Worm (Caenorhabditis elegans) whole organism, L1 larva: ENCODE results near the gene R193.1.
A peak's percentile ranks its signal among the peaks of the same experiment; 100 is the strongest.

ENCODE experiments used
- alr-1 ChIP-seq: fragments of 200-800 bp; sonication (Bioruptor generic); optimal IDR thresholded peaks from 2 replicates; lab custom pipeline; 2018; ENCODE audit warnings: borderline replicate concordance, mild to moderate bottlenecking, missing genetic modification characterization, missing compliant biosample characterization
- aly-2 ChIP-seq: fragments of 150-350 bp; optimal IDR thresholded peaks from 2 replicates; lab custom pipeline; 2014; ENCODE audit warnings: missing biosample characterization, missing genetic modification characterization
- blmp-1 ChIP-seq: fragments of 150-350 bp; optimal IDR thresholded peaks from 2 replicates; lab custom pipeline; 2014; ENCODE audit warnings: missing biosample characterization, missing genetic modification characterization
- ceh-90 ChIP-seq: sonication (generic microtip); optimal IDR thresholded peaks from 2 replicates; lab custom pipeline; 2016; ENCODE audit warnings: missing genetic modification characterization, missing compliant biosample characterization
- ces-1 ChIP-seq: fragments of 150-350 bp; optimal IDR thresholded peaks from 2 replicates; lab custom pipeline; 2014; ENCODE audit warnings: missing biosample characterization, missing genetic modification reagents, missing genetic modification characterization
- efl-1 ChIP-seq, 4 experiments: fragments of 150-350 bp; optimal IDR thresholded peaks in 3 of 4; peaks in 1 of 4; 1 replicate in 1 of 4; 2 replicates in 3 of 4; lab custom pipeline; 2014; ENCODE audit warnings: missing biosample characterization in 2 of 4, missing genetic modification characterization in 2 of 4, missing genetic modification reagents in 2 of 4
- ets-5 ChIP-seq: fragments of 200-800 bp; sonication (Bioruptor generic); IDR thresholded peaks from 2 replicates; pipeline ENCODE4 v1.3.6; 2022; ENCODE audit warnings: missing genetic modification characterization, missing compliant biosample characterization
- fkh-10 ChIP-seq: sonication (generic microtip); optimal IDR thresholded peaks from 2 replicates; lab custom pipeline; 2017; ENCODE audit warnings: missing biosample characterization, missing genetic modification reagents, missing genetic modification characterization
- hlh-17 ChIP-seq: fragments of 200-800 bp; sonication (Bioruptor generic); optimal IDR thresholded peaks from 2 replicates; lab custom pipeline; 2018; ENCODE audit warnings: missing genetic modification characterization, mild to moderate bottlenecking, missing compliant biosample characterization, moderate library complexity, borderline replicate concordance
- hlh-4 ChIP-seq: sonication (generic microtip); optimal IDR thresholded peaks from 2 replicates; lab custom pipeline; 2016; ENCODE audit warnings: mild to moderate bottlenecking, missing genetic modification characterization, missing compliant biosample characterization
- irx-1 ChIP-seq: sonication (generic microtip); optimal IDR thresholded peaks from 2 replicates; lab custom pipeline; 2016; ENCODE audit warnings: missing genetic modification characterization, missing compliant biosample characterization
- lin-14 ChIP-seq: fragments of 200-800 bp; sonication (Bioruptor generic); optimal IDR thresholded peaks from 2 replicates; lab custom pipeline; 2018; ENCODE audit warnings: mild to moderate bottlenecking, missing genetic modification characterization, moderate library complexity, missing compliant biosample characterization
- lsy-2 ChIP-seq, 2 experiments: fragments of 150-350 bp; optimal IDR thresholded peaks; 2 replicates each; lab custom pipeline; 2014; ENCODE audit warnings: missing biosample characterization in 2 of 2, missing genetic modification characterization in 2 of 2
- mep-1 ChIP-seq: fragments of 150-350 bp; optimal IDR thresholded peaks from 2 replicates; lab custom pipeline; 2014; ENCODE audit warnings: missing biosample characterization, missing genetic modification characterization
- nhr-237 ChIP-seq: fragments of 150-350 bp; optimal IDR thresholded peaks from 2 replicates; lab custom pipeline; 2014; ENCODE audit warnings: missing biosample characterization, missing genetic modification characterization
- nhr-85 ChIP-seq: sonication (generic microtip); peaks from one replicate; lab custom pipeline; 2016; ENCODE audit warnings: missing genetic modification characterization, inconsistent platforms, missing compliant biosample characterization
- rnt-1 ChIP-seq: sonication (generic microtip); optimal IDR thresholded peaks from 2 replicates; lab custom pipeline; 2016; ENCODE audit warnings: mild to moderate bottlenecking, missing genetic modification characterization, moderate library complexity, missing compliant biosample characterization
- snpc-4 ChIP-seq: fragments of 150-350 bp; optimal IDR thresholded peaks from 2 replicates; lab custom pipeline; 2014; ENCODE audit warnings: missing biosample characterization, missing genetic modification characterization
- sox-4 ChIP-seq: sonication (generic microtip); optimal IDR thresholded peaks from 2 replicates; lab custom pipeline; 2016; ENCODE audit warnings: missing genetic modification characterization, missing compliant biosample characterization
- sptf-1 ChIP-seq: fragments of 150-350 bp; optimal IDR thresholded peaks from 2 replicates; lab custom pipeline; 2014; ENCODE audit warnings: missing biosample characterization, missing genetic modification characterization
- tbx-2 ChIP-seq: sonication (generic microtip); optimal IDR thresholded peaks from 2 replicates; lab custom pipeline; 2016; ENCODE audit warnings: missing genetic modification characterization, missing compliant biosample characterization
- tlp-1 ChIP-seq: fragments of 150-350 bp; optimal IDR thresholded peaks from 2 replicates; lab custom pipeline; 2014; ENCODE audit warnings: missing biosample characterization, missing genetic modification characterization
- unc-62 ChIP-seq: fragments of 150-350 bp; optimal IDR thresholded peaks from 2 replicates; lab custom pipeline; 2014; ENCODE audit warnings: missing biosample characterization, missing genetic modification reagents, missing genetic modification characterization
- unc-86 ChIP-seq: sonication (generic microtip); optimal IDR thresholded peaks from 2 replicates; lab custom pipeline; 2016; ENCODE audit warnings: missing genetic modification characterization, missing compliant biosample characterization
- vab-15 ChIP-seq: sonication (generic microtip); optimal IDR thresholded peaks from 2 replicates; lab custom pipeline; 2017; ENCODE audit warnings: missing genotype, mild to moderate bottlenecking, missing genetic modification characterization, missing compliant biosample characterization

Gene R193.1

ce11 chrX:1183258-1183657 lies 28.5 kb downstream of the R193.1 start:
- TF ChIP-seq nhr-237 (no peak), lin-14 (GFP tag; lab: Kevin White, UChicago) (peak; percentile 26), rnt-1 (tag; lab: Kevin White, UChicago) (peak; percentile 22)

DNA sequence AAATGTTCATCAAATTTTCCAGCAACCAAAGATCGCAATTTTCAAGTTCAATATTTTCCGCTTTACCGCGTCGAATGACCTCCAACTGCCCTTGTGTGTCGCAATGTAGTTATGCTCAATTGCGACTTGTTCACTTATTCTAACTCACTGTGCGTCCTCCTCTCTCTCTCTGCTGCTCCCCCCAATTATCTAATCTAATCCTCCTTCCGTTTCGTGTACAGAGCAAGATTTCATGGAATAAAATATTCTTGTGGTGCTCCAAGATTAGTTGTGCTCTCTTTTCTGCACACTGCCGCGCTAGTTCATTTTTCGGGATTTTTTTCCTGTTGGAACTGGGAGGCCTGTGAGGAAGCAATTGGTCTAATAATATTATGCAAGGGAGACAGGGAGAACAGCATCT lies 29.2 kb downstream of the R193.1 start:
- TF ChIP-seq tbx-2 (tag; lab: Kevin White, UChicago) (no peak), vab-15 (no peak)

DNA sequence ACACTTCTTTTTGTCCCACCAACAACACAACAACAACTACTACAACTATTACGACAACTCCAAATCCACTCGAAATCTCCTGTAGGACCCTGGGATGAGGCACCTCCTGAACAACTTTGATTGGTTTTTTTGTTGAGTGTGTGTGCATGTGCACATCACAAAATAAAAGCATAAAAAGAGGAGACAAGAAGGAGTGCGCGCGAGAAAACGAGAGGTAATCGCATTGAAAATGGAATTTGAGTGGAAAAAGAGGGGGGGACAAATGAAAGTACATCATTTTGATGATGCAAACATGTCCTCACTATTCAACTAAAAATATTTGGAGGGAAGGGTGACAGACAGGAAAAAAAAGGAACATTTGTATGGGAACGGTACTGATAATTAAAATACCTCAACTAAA lies 30.7 kb downstream of the R193.1 start:
- TF ChIP-seq ces-1 (GFP tag; lab: Kevin White, UChicago) (peak; percentile 10), lin-14 (GFP tag; lab: Kevin White, UChicago) (peak; percentile 73), aly-2 (tag; lab: Kevin White, UChicago) (no peak), efl-1 (optimal IDR thresholded peaks at IDR 0.05; lab: Kevin White, UChicago) (no peak), efl-1 (GFP tag; optimal IDR thresholded peaks at IDR 0.05 in 1 of 2; lab: Kevin White, UChicago) (peak in 1 of 2 experiments; percentile 50), fkh-10 (peak; percentile 69)

DNA sequence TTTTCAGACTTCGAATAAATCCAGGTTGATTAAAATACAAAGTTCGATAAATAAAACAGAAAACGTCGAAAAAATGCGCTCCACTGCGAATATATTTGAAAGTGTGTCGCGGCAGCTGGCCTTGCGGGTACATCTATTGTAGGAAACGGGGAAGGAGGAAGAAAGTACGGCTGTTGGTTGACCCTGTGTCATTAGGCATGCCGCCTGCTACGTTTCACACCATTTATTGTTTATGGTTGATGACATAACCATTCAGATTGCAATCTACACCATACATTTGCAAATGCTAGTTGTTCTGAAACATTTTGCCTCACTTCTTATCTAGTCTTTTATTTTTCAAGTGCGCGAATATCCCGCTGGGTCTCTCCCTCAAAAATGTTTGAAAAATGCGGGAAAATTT lies 36.8 kb downstream of the R193.1 start, which contains the start of gene T13G4.4:
TSS of gene T13G4.4 (minus strand) at position 97 of the 400 bp plus-strand sequence.
- no peak for TF ChIP-seq sptf-1
- TF ChIP-seq tlp-1: no peak
- TF ChIP-seq sox-4 (tag; lab: Kevin White, UChicago): no peak
- peak; percentile 26 for TF ChIP-seq nhr-85
- no peak for TF ChIP-seq ets-5 (GFP tag; lab: Robert Waterston, UW)
- no peak for TF ChIP-seq unc-86
- peak; percentile 45 for TF ChIP-seq blmp-1 (tag; lab: Kevin White, UChicago)

ce11 chrX:1192848-1193247 lies 38.1 kb downstream of the R193.1 start, which contains the start of gene T13G4.1:
Gene T13G4.1, plus strand, starts transcription at chrX:1193148.
- TF ChIP-seq hlh-17 (GFP tag; lab: Kevin White, UChicago): no peak
- TF ChIP-seq sptf-1: no peak
- TF ChIP-seq unc-62 (GFP tag; lab: Kevin White, UChicago): no peak
- no peak for TF ChIP-seq hlh-4
- no peak for TF ChIP-seq mep-1 (tag; lab: Kevin White, UChicago)
- TF ChIP-seq nhr-85: no peak
- TF ChIP-seq irx-1 (tag; lab: Kevin White, UChicago): no peak
- TF ChIP-seq tbx-2 (tag; lab: Kevin White, UChicago): no peak
- TF ChIP-seq alr-1: no peak

DNA sequence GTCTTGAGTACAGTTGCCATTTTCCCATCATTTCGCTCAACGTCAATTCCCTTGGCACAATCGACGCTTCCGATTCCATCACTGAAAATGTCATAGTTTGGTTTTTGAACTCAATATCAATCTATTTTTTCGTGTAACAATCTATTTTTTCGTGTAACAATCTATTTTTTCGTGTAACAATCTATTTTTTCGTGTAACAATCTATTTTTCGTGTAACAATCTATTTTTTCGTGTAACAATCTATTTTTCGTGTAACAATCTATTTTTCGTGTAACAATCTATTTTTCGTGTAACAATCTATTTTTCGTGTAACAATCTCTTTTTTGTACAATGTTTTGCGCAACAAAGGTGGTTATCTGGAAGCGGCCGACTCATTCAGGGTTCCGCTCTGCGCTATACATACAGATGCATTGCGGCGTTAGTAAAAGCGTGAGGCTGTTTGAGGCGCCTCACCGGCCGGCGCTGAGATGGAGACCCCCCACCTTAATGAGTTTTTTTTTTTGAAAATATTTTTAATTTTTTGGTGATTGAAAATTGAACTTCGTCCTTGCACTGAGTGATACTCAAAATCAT lies 40.5 kb downstream of the R193.1 start:
- TF ChIP-seq snpc-4 (tag; lab: Kevin White, UChicago): peak; percentile 68
- TF ChIP-seq, all 84 proteins: peak for 1; not testable (repeated sequence) for 83

DNA sequence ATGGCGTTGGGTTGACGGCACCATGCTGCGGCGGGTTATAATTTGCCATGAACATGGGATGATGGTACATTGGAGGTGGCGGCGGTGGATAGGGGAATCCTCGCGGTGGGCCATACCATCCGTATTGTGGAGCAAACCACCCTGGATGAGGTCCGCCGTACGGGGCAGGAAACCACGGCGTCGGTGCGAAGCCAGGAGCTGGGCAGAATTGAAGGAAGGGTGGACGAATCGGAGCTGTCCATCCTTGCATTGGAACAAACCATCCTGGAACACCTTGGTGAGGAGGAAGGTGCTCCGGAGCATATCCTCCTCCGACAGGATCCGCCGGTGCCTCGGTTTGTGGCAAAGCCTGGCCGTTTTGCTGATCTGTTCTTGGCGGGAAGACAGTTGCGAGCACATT lies 47.9 kb downstream of the R193.1 start:
- no peak for TF ChIP-seq lsy-2 (tag; optimal IDR thresholded peaks at IDR 0.05; lab: Kevin White, UChicago)
- no peak for TF ChIP-seq ceh-90
- TF ChIP-seq efl-1 (optimal IDR thresholded peaks at IDR 0.05; lab: Kevin White, UChicago): no peak
- peak in 1 of 2 experiments; percentile 22 for TF ChIP-seq efl-1 (GFP tag; optimal IDR thresholded peaks at IDR 0.05 in 1 of 2; lab: Kevin White, UChicago)
